Worm (Caenorhabditis elegans): ENCODE data around the gene C45G9.12.

C45G9.12 gene

DNA sequence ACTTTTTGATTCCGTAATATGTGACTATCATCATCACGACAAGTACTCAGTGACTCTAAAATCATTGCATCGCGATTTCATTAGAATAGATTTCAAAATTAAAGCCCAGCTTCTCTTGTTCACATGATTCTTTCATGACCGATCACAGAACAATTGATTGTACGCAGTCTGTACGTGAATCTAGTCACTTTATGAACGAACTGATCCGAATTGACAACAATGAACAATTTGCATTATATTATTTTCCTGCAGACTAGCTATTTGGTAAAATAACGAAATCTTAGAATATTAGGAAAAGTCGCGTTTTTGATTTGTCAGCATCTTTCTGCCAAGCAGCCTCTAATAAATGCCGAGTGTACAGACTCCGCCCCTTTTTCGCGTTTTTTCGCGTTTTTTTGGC, 28.1 kb upstream of the C45G9.12 start:
- no peak for TF ChIP-seq unc-62 (GFP tag; optimal IDR thresholded peaks at IDR 0.05)
- no peak for TF ChIP-seq ceh-82 (tag; optimal IDR thresholded peaks at IDR 0.05)
- TF ChIP-seq ztf-1 (GFP tag; conservative IDR thresholded peaks at IDR 0.05), result no peak
- no peak for TF ChIP-seq unc-39 (tag; optimal IDR thresholded peaks at IDR 0.05)
- no peak for TF ChIP-seq zag-1 (tag; optimal IDR thresholded peaks at IDR 0.05)
- TF ChIP-seq egl-27 (tag; optimal IDR thresholded peaks at IDR 0.05), result no peak
- no peak for TF ChIP-seq lsy-2 (tag; optimal IDR thresholded peaks at IDR 0.05)
- no peak for TF ChIP-seq mdl-1 (tag; optimal IDR thresholded peaks at IDR 0.05)
- no peak for TF ChIP-seq nhr-237 (tag; optimal IDR thresholded peaks at IDR 0.05)
- no peak for TF ChIP-seq nhr-10 (tag; optimal IDR thresholded peaks at IDR 0.05)
- TF ChIP-seq nhr-25 (tag; optimal IDR thresholded peaks at IDR 0.05), result no peak
- TF ChIP-seq peb-1 (tag; optimal IDR thresholded peaks at IDR 0.05), result no peak

DNA sequence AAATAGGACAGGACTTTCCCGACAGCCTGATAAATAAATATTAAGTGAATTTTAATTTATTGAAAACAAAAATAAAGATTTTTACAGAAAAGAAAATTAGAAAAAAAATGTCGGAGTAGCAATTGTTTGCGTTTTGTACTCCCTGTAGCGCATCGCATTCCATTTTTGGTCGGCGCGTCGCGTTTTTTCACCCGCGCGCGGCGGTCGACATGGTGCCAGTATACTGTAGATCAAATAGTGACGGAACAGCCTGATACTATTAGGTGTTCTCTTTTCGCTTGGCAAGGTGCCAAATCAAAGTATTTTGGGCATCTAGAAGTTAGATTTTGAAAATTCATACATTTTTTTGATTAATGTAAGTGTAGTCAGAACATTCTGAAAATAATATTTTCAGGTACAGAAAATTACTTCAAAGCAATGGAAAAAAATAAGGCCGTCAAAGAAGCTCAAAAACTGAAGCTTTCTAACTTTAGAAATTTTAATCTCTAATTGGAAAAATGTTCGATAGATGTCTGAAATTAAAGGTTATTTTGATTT, 27.4 kb upstream of the C45G9.12 start:
- TF ChIP-seq elt-1 (tag; optimal IDR thresholded peaks at IDR 0.05) (no peak), sma-3 (GFP tag; optimal IDR thresholded peaks at IDR 0.05) (no peak), nhr-129 (tag; optimal IDR thresholded peaks at IDR 0.05) (no peak), mbf-1 (tag; optimal IDR thresholded peaks at IDR 0.05) (no peak), alr-1 (tag; optimal IDR thresholded peaks at IDR 0.05) (no peak), sem-4 (tag; optimal IDR thresholded peaks at IDR 0.05) (no peak), nhr-25 (tag; optimal IDR thresholded peaks at IDR 0.05) (no peak), mdl-1 (tag; optimal IDR thresholded peaks at IDR 0.05) (no peak)

DNA sequence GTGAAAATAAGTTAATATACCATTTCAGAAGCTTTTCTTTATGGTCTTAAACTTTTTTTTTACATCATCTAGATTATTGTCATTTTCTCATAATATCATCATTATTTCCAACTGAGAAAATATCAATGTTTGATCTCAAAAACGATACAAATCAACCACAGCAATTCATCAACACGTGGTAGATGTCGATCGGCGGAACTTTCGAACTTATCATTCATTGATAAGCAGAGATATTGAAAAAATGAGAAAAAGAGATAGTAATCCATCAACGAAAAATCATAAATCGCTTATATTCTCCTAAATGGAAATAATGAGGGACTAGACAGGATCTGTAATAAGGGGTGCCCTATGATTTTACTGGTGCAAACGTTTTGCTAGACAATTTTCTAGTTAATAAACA, 25.3 kb upstream of the C45G9.12 start:
- no peak for TF ChIP-seq ceh-82 (tag; optimal IDR thresholded peaks at IDR 0.05)
- no peak for TF ChIP-seq ztf-11 (tag; optimal IDR thresholded peaks at IDR 0.05)
- TF ChIP-seq mdl-1 (tag; optimal IDR thresholded peaks at IDR 0.05), result peak in 1 of 2 experiments; percentile 33
- peak; percentile 46 for TF ChIP-seq blmp-1 (tag; optimal IDR thresholded peaks at IDR 0.05; ENCODE audit: insufficient read depth)
- peak; percentile 17 for TF ChIP-seq fos-1 (tag; optimal IDR thresholded peaks at IDR 0.05)
- peak; percentile 94 for TF ChIP-seq sma-9 (GFP tag; optimal IDR thresholded peaks at IDR 0.05)
- no peak for TF ChIP-seq sma-9 (tag; optimal IDR thresholded peaks at IDR 0.05)
- peak; percentile 5 for TF ChIP-seq crh-2 (tag; optimal IDR thresholded peaks at IDR 0.05)
- TF ChIP-seq ztf-1 (GFP tag; conservative IDR thresholded peaks at IDR 0.05), result no peak
- no peak for TF ChIP-seq sma-3 (GFP tag; optimal IDR thresholded peaks at IDR 0.05)
- no peak for TF ChIP-seq unc-62 (GFP tag; optimal IDR thresholded peaks at IDR 0.05)
- TF ChIP-seq lsy-2 (tag; optimal IDR thresholded peaks at IDR 0.05), result peak in 1 of 2 experiments; percentile 1
- no peak for TF ChIP-seq unc-39 (tag; optimal IDR thresholded peaks at IDR 0.05)
- no peak for TF ChIP-seq C34F6.9 (tag; optimal IDR thresholded peaks at IDR 0.05)
- peak; percentile 82 for TF ChIP-seq nhr-21 (tag; optimal IDR thresholded peaks at IDR 0.05)

DNA sequence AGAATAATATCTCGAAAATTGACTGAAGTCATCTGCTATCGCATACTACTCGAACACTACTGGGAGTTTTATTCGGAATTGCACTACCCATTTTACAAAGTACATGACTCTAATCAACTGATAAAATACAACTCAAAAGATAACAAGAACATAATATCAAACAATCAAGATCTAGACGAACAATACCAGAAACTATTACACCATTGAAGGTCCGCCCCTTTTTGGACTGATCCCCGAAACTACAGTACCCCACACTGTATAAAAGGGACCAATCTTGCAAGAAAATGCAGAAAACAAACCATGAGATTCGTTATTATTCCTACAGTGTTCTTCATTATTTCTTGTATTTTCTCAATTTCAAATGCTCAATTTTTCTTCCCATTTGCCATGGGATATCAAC, 23.1 kb upstream of the C45G9.12 start, which contains the start of gene F54D8.10:
F54D8.10 (plus strand) TSS at position 301 of the 400 bp plus-strand sequence.
- TF ChIP-seq ZK546.5 (tag; optimal IDR thresholded peaks at IDR 0.05), result no peak
- TF ChIP-seq fos-1 (tag; optimal IDR thresholded peaks at IDR 0.05), result no peak
- no peak for TF ChIP-seq aly-2 (tag; optimal IDR thresholded peaks at IDR 0.05)
- no peak for TF ChIP-seq nhr-11 (tag; optimal IDR thresholded peaks at IDR 0.05)
- no peak for TF ChIP-seq peb-1 (tag; optimal IDR thresholded peaks at IDR 0.05)
- no peak for TF ChIP-seq unc-55 (GFP tag; optimal IDR thresholded peaks at IDR 0.05)
- no peak for TF ChIP-seq mbf-1 (tag; optimal IDR thresholded peaks at IDR 0.05)
- no peak for TF ChIP-seq nhr-21 (tag; optimal IDR thresholded peaks at IDR 0.05)
- TF ChIP-seq lin-13 (GFP tag; optimal IDR thresholded peaks at IDR 0.05), result no peak
- no peak for TF ChIP-seq nhr-129 (tag; optimal IDR thresholded peaks at IDR 0.05)
- no peak for TF ChIP-seq alr-1 (tag; optimal IDR thresholded peaks at IDR 0.05)
- no peak for TF ChIP-seq nhr-23 (tag; optimal IDR thresholded peaks at IDR 0.05)
- TF ChIP-seq blmp-1 (tag; optimal IDR thresholded peaks at IDR 0.05; ENCODE audit: insufficient read depth), result no peak
- TF ChIP-seq C34F6.9 (tag; optimal IDR thresholded peaks at IDR 0.05), result no peak
- no peak for TF ChIP-seq egl-27 (tag; optimal IDR thresholded peaks at IDR 0.05)
- no peak for TF ChIP-seq lsy-2 (tag; optimal IDR thresholded peaks at IDR 0.05)
- no peak for TF ChIP-seq ztf-4 (tag; optimal IDR thresholded peaks at IDR 0.05)
- TF ChIP-seq unc-62 (GFP tag; optimal IDR thresholded peaks at IDR 0.05), result no peak
- no peak for TF ChIP-seq sma-9 (GFP tag; optimal IDR thresholded peaks at IDR 0.05)
- TF ChIP-seq sma-9 (tag; optimal IDR thresholded peaks at IDR 0.05), result no peak
- no peak for TF ChIP-seq ztf-11 (tag; optimal IDR thresholded peaks at IDR 0.05)

DNA sequence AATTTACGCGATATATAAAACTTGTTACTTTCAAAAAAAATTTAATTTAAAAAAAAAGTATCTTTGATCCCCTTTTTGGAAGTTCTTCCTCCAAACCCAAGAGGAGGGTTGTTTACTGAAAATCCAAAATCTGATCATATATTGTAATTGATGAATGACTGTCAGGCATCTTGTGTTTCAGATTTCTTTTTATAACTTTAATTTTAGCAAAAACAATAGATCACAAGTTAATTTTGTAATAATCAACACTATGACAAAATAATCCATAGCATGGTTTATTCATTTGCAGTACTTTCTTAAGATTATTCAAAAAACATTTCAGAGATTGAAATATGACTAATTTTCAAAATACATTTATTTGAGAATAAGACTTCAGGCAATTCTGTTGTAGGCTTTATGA, 20.9 kb upstream of the C45G9.12 start:
- no peak for TF ChIP-seq zag-1 (tag; optimal IDR thresholded peaks at IDR 0.05)
- TF ChIP-seq gmeb-1 (tag; optimal IDR thresholded peaks at IDR 0.05), result no peak
- no peak for TF ChIP-seq lin-39 (tag; optimal IDR thresholded peaks at IDR 0.05)
- TF ChIP-seq ZK546.5 (tag; optimal IDR thresholded peaks at IDR 0.05), result no peak
- TF ChIP-seq skn-1 (tag; optimal IDR thresholded peaks at IDR 0.05), result no peak
- no peak for TF ChIP-seq unc-39 (tag; optimal IDR thresholded peaks at IDR 0.05)
- TF ChIP-seq elt-1 (tag; optimal IDR thresholded peaks at IDR 0.05), result no peak
- TF ChIP-seq Y55F3AM.14 (GFP tag; optimal IDR thresholded peaks at IDR 0.05), result no peak
- no peak for TF ChIP-seq mdl-1 (tag; optimal IDR thresholded peaks at IDR 0.05)
- TF ChIP-seq ceh-82 (tag; optimal IDR thresholded peaks at IDR 0.05), result no peak
- TF ChIP-seq R02D3.7 (tag; optimal IDR thresholded peaks at IDR 0.05), result no peak
- no peak for TF ChIP-seq nhr-12 (tag; optimal IDR thresholded peaks at IDR 0.05)
- TF ChIP-seq nhr-21 (tag; optimal IDR thresholded peaks at IDR 0.05), result no peak
- TF ChIP-seq ztf-4 (tag; optimal IDR thresholded peaks at IDR 0.05), result no peak
- no peak for TF ChIP-seq ztf-11 (tag; optimal IDR thresholded peaks at IDR 0.05)
- TF ChIP-seq mab-5 (tag; optimal IDR thresholded peaks at IDR 0.05), result no peak
- no peak for TF ChIP-seq snpc-4 (tag; optimal IDR thresholded peaks at IDR 0.05)
- TF ChIP-seq C34F6.9 (tag; optimal IDR thresholded peaks at IDR 0.05), result no peak

Measured in whole organism, L2 larva.